Worm (Caenorhabditis elegans) whole organism, L2 larva: ENCODE measurements around the gene frm-7.

ENCODE experiments used
- C34F6.9 ChIP-seq: fragments of 150-350 bp; optimal IDR thresholded peaks from 2 replicates; lab custom pipeline; 2014; ENCODE audit warnings: missing biosample characterization, missing genetic modification characterization
- F13H6.1 ChIP-seq: sonication (generic microtip); optimal IDR thresholded peaks from 2 replicates; lab custom pipeline; 2016; ENCODE audit warnings: missing genetic modification characterization, missing compliant biosample characterization
- R02D3.7 ChIP-seq: fragments of 150-350 bp; optimal IDR thresholded peaks from 2 replicates; lab custom pipeline; 2014; ENCODE audit warnings: missing biosample characterization, missing genetic modification characterization
- Y55F3AM.14 ChIP-seq: fragments of 200-800 bp; sonication (Bioruptor generic); optimal IDR thresholded peaks from 2 replicates; lab custom pipeline; 2018; ENCODE audit warnings: mild to moderate bottlenecking, missing genetic modification characterization, missing compliant biosample characterization
- ZK546.5 ChIP-seq: sonication (generic microtip); optimal IDR thresholded peaks from 2 replicates; lab custom pipeline; 2017; ENCODE audit warnings: missing biosample characterization, missing genetic modification characterization
- alr-1 ChIP-seq: fragments of 150-350 bp; optimal IDR thresholded peaks from 2 replicates; lab custom pipeline; 2014; ENCODE audit warnings: missing biosample characterization, missing genetic modification characterization
- aly-2 ChIP-seq: fragments of 150-350 bp; optimal IDR thresholded peaks from 2 replicates; lab custom pipeline; 2014; ENCODE audit warnings: missing biosample characterization, missing genetic modification characterization
- ama-1 ChIP-seq: fragments of 150-350 bp; optimal IDR thresholded peaks from 2 replicates; lab custom pipeline; 2018; ENCODE audit warnings: inconsistent platforms
- blmp-1 ChIP-seq: sonication (generic microtip); optimal IDR thresholded peaks from 2 replicates; lab custom pipeline; 2017; ENCODE audit warnings: missing genetic modification characterization, mild to moderate bottlenecking, missing compliant biosample characterization, antibody characterized with exemption, moderate library complexity; ENCODE audit not compliant: insufficient read depth
- ceh-16 ChIP-seq: fragments of 150-350 bp; optimal IDR thresholded peaks from 2 replicates; lab custom pipeline; 2014; ENCODE audit warnings: missing biosample characterization, missing genetic modification characterization
- ceh-82 ChIP-seq: fragments of 150-350 bp; optimal IDR thresholded peaks from 2 replicates; lab custom pipeline; 2014; ENCODE audit warnings: missing biosample characterization, missing genetic modification characterization
- crh-2 ChIP-seq: sonication (generic microtip); optimal IDR thresholded peaks from 2 replicates; lab custom pipeline; 2017; ENCODE audit warnings: missing biosample characterization, missing genetic modification characterization
- dmd-4 ChIP-seq: sonication (generic microtip); optimal IDR thresholded peaks from 2 replicates; lab custom pipeline; 2017; ENCODE audit warnings: missing biosample characterization, missing genetic modification characterization
- egl-27 ChIP-seq: sonication (generic microtip); optimal IDR thresholded peaks from 3 replicates; lab custom pipeline; 2017; ENCODE audit warnings: missing biosample characterization, missing genetic modification reagents, missing genetic modification characterization
- elt-1 ChIP-seq: fragments of 150-350 bp; optimal IDR thresholded peaks from 2 replicates; lab custom pipeline; 2014; ENCODE audit warnings: missing biosample characterization, missing genetic modification characterization
- elt-3 ChIP-seq: sonication (generic microtip); optimal IDR thresholded peaks from 2 replicates; lab custom pipeline; 2017; ENCODE audit warnings: missing biosample characterization, missing genetic modification characterization
- fos-1 ChIP-seq: fragments of 150-350 bp; optimal IDR thresholded peaks from 2 replicates; lab custom pipeline; 2014; ENCODE audit warnings: missing biosample characterization, missing genetic modification characterization
- gmeb-1 ChIP-seq: fragments of 150-350 bp; optimal IDR thresholded peaks from 2 replicates; lab custom pipeline; 2014; ENCODE audit warnings: missing biosample characterization, missing genetic modification characterization
- lin-11 ChIP-seq: fragments of 150-350 bp; sonication (generic microtip); optimal IDR thresholded peaks from 2 replicates; lab custom pipeline; 2014; ENCODE audit warnings: missing biosample characterization, missing genetic modification characterization, inconsistent platforms, mixed read lengths
- lin-39 ChIP-seq: fragments of 150-350 bp; optimal IDR thresholded peaks from 2 replicates; lab custom pipeline; 2014; ENCODE audit warnings: missing biosample characterization, missing genetic modification reagents, missing genetic modification characterization
- lsy-2 ChIP-seq, 2 experiments: fragments of 150-350 bp in 1 of 2; sonication (generic microtip) in 1 of 2; optimal IDR thresholded peaks; 2 replicates each; lab custom pipeline; 2014 to 2017; ENCODE audit warnings: missing biosample characterization in 2 of 2, missing genetic modification characterization in 2 of 2
- mab-5 ChIP-seq: fragments of 150-350 bp; optimal IDR thresholded peaks from 2 replicates; lab custom pipeline; 2014; ENCODE audit warnings: missing biosample characterization, missing genetic modification characterization
- mbf-1 ChIP-seq: sonication (generic microtip); optimal IDR thresholded peaks from 2 replicates; lab custom pipeline; 2017; ENCODE audit warnings: missing biosample characterization, missing genetic modification characterization
- mdl-1 ChIP-seq, 2 experiments: fragments of 150-350 bp in 1 of 2; sonication (generic microtip) in 1 of 2; optimal IDR thresholded peaks; 2 replicates each; lab custom pipeline; 2017; ENCODE audit warnings: missing biosample characterization in 2 of 2, missing genetic modification characterization in 2 of 2
- nhr-10 ChIP-seq: sonication (generic microtip); optimal IDR thresholded peaks from 2 replicates; lab custom pipeline; 2017; ENCODE audit warnings: missing biosample characterization, missing genetic modification characterization
- nhr-11 ChIP-seq: fragments of 150-350 bp; optimal IDR thresholded peaks from 2 replicates; lab custom pipeline; 2014; ENCODE audit warnings: missing biosample characterization, missing genetic modification characterization
- nhr-12 ChIP-seq: fragments of 150-350 bp; optimal IDR thresholded peaks from 2 replicates; lab custom pipeline; 2014; ENCODE audit warnings: missing biosample characterization, missing genetic modification characterization
- nhr-129 ChIP-seq: fragments of 150-350 bp; optimal IDR thresholded peaks from 2 replicates; lab custom pipeline; 2014; ENCODE audit warnings: missing biosample characterization, missing genetic modification characterization
- nhr-21 ChIP-seq: fragments of 150-350 bp; optimal IDR thresholded peaks from 2 replicates; lab custom pipeline; 2014; ENCODE audit warnings: missing biosample characterization, missing genetic modification characterization
- nhr-23 ChIP-seq: fragments of 150-350 bp; optimal IDR thresholded peaks from 2 replicates; lab custom pipeline; 2014; ENCODE audit warnings: missing biosample characterization, missing genetic modification reagents, missing genetic modification characterization
- nhr-237 ChIP-seq: fragments of 150-350 bp; optimal IDR thresholded peaks from 2 replicates; lab custom pipeline; 2014; ENCODE audit warnings: missing biosample characterization, missing genetic modification characterization
- nhr-25 ChIP-seq: fragments of 150-350 bp; sonication (generic microtip); optimal IDR thresholded peaks from 3 replicates; lab custom pipeline; 2014; ENCODE audit warnings: missing biosample characterization, missing genetic modification characterization
- nhr-6 ChIP-seq: fragments of 150-350 bp; optimal IDR thresholded peaks from 2 replicates; lab custom pipeline; 2014; ENCODE audit warnings: missing biosample characterization, missing genetic modification characterization
- nhr-77 ChIP-seq: fragments of 150-350 bp; optimal IDR thresholded peaks from 2 replicates; lab custom pipeline; 2014; ENCODE audit warnings: missing biosample characterization, missing genetic modification characterization
- peb-1 ChIP-seq: fragments of 150-350 bp; optimal IDR thresholded peaks from 2 replicates; lab custom pipeline; 2014; ENCODE audit warnings: missing biosample characterization, missing genetic modification characterization
- sem-4 ChIP-seq: fragments of 150-350 bp; optimal IDR thresholded peaks from 2 replicates; lab custom pipeline; 2014; ENCODE audit warnings: missing biosample characterization, missing genetic modification reagents, missing genetic modification characterization
- skn-1 ChIP-seq: sonication (generic microtip); optimal IDR thresholded peaks from 2 replicates; lab custom pipeline; 2017; ENCODE audit warnings: missing biosample characterization, missing genetic modification characterization
- sma-3 ChIP-seq: sonication (generic microtip); optimal IDR thresholded peaks from 2 replicates; lab custom pipeline; 2016; ENCODE audit warnings: missing genetic modification reagents, missing genetic modification characterization, missing compliant biosample characterization
- sma-9 ChIP-seq, 2 experiments: fragments of 150-350 bp in 1 of 2; sonication (generic microtip) in 1 of 2; optimal IDR thresholded peaks; 2 replicates each; lab custom pipeline; 2014 to 2016; ENCODE audit warnings: missing genetic modification characterization in 2 of 2, mild to moderate bottlenecking in 1 of 2, missing biosample characterization in 1 of 2, missing compliant biosample characterization in 1 of 2, missing genetic modification reagents in 1 of 2, moderate library complexity in 1 of 2
- snpc-4 ChIP-seq: fragments of 150-350 bp; optimal IDR thresholded peaks from 2 replicates; lab custom pipeline; 2014; ENCODE audit warnings: missing biosample characterization, missing genetic modification characterization
- unc-39 ChIP-seq: fragments of 150-350 bp; optimal IDR thresholded peaks from 2 replicates; lab custom pipeline; 2014; ENCODE audit warnings: missing biosample characterization, missing genetic modification characterization
- unc-55 ChIP-seq: fragments of 150-350 bp; sonication (generic microtip); optimal IDR thresholded peaks from 3 replicates; lab custom pipeline; 2014; ENCODE audit warnings: missing biosample characterization, missing genetic modification reagents, missing genetic modification characterization
- unc-62 ChIP-seq: fragments of 150-350 bp; optimal IDR thresholded peaks from 2 replicates; lab custom pipeline; 2014; ENCODE audit warnings: missing biosample characterization, missing genetic modification reagents, missing genetic modification characterization
- ztf-1 ChIP-seq: fragments of 200-800 bp; sonication (Bioruptor generic); conservative IDR thresholded peaks from 2 replicates; pipeline ENCODE4 v1.3.6; 2022; ENCODE audit warnings: missing genetic modification characterization, missing compliant biosample characterization
- ztf-11 ChIP-seq: sonication (generic microtip); optimal IDR thresholded peaks from 2 replicates; lab custom pipeline; 2017; ENCODE audit warnings: missing biosample characterization, missing genetic modification characterization
- ztf-4 ChIP-seq: fragments of 150-350 bp; optimal IDR thresholded peaks from 2 replicates; lab custom pipeline; 2014; ENCODE audit warnings: missing biosample characterization, missing genetic modification characterization

The frm-7 gene

ce11 chrV:12300166-12300565 is 2.1 kb upstream of the frm-7 start:
- TF ChIP-seq lin-39, result no peak
- TF ChIP-seq peb-1 (tag; lab: Kevin White, UChicago), result no peak
- peak; percentile 86 for TF ChIP-seq sma-3
- TF ChIP-seq nhr-21 (tag; lab: Kevin White, UChicago), result peak; percentile 87
- peak; percentile 89 for TF ChIP-seq sma-9 (GFP tag; optimal IDR thresholded peaks at IDR 0.05; lab: Kevin White, UChicago)
- no peak for TF ChIP-seq sma-9 (tag; optimal IDR thresholded peaks at IDR 0.05; lab: Kevin White, UChicago)
- TF ChIP-seq unc-39, result no peak
- peak; percentile 75 for TF ChIP-seq egl-27 (tag; lab: Kevin White, UChicago)
- TF ChIP-seq gmeb-1, result peak; percentile 67
- TF ChIP-seq nhr-129, result peak; percentile 89
- peak; percentile 54 for TF ChIP-seq C34F6.9 (tag; lab: Kevin White, UChicago)
- no peak for TF ChIP-seq ztf-11 (tag; lab: Kevin White, UChicago)
- TF ChIP-seq mdl-1 (tag; optimal IDR thresholded peaks at IDR 0.05; lab: Kevin White, UChicago), result peak in 1 of 2 experiments; percentile 18
- peak; percentile 84 for TF ChIP-seq blmp-1 (tag; lab: Kevin White, UChicago)
- TF ChIP-seq fos-1 (tag; lab: Kevin White, UChicago), result peak; percentile 82
- TF ChIP-seq nhr-25 (tag; lab: Kevin White, UChicago), result peak; percentile 88
- TF ChIP-seq lin-11 (tag; lab: Kevin White, UChicago), result no peak
- peak; percentile 1 for TF ChIP-seq snpc-4
- TF ChIP-seq crh-2, result peak; percentile 80
- TF ChIP-seq F13H6.1, result peak; percentile 71
- TF ChIP-seq sem-4 (tag; lab: Kevin White, UChicago), result peak; percentile 64
- peak in 1 of 2 experiments; percentile 60 for TF ChIP-seq lsy-2 (tag; optimal IDR thresholded peaks at IDR 0.05; lab: Kevin White, UChicago)
- TF ChIP-seq dmd-4, result no peak

- TF ChIP-seq skn-1 (tag; lab: Kevin White, UChicago) (no peak), nhr-21 (tag; lab: Kevin White, UChicago) (peak; percentile 15), peb-1 (tag; lab: Kevin White, UChicago) (no peak), nhr-129 (no peak), nhr-25 (tag; lab: Kevin White, UChicago) (peak; percentile 69), ama-1 (lab: Kevin White, UChicago) (peak; percentile 15), crh-2 (peak; percentile 6), sma-3 (peak; percentile 37)
- TF ChIP-seq, all 48 proteins: peak for 5
Observed at ce11 chrV:12300780-12301460, 1.4 kb upstream of the frm-7 start.

ce11 chrV:12303453-12304077 is 1.3 kb downstream of the frm-7 start:
- TF ChIP-seq ceh-82 (tag; lab: Kevin White, UChicago), result peak; percentile 82
- peak; percentile 66 for TF ChIP-seq mab-5 (tag; lab: Kevin White, UChicago)
- TF ChIP-seq nhr-11, result peak; percentile 86
- no peak for TF ChIP-seq alr-1 (tag; lab: Kevin White, UChicago)
- TF ChIP-seq elt-1, result no peak
- TF ChIP-seq snpc-4, result peak; percentile 59
- TF ChIP-seq lin-11 (tag; lab: Kevin White, UChicago), result peak; percentile 76
- peak; percentile 96 for TF ChIP-seq Y55F3AM.14 (GFP tag; lab: Kevin White, UChicago)
- TF ChIP-seq aly-2 (tag; lab: Kevin White, UChicago), result no peak
- TF ChIP-seq nhr-237 (tag; lab: Kevin White, UChicago), result peak; percentile 57
- TF ChIP-seq mbf-1, result peak; percentile 51
- TF ChIP-seq ztf-11 (tag; lab: Kevin White, UChicago), result no peak
- TF ChIP-seq lsy-2 (tag; optimal IDR thresholded peaks at IDR 0.05; lab: Kevin White, UChicago), result peak; percentile 77 to 78
- TF ChIP-seq ZK546.5 (tag; lab: Kevin White, UChicago), result no peak
- TF ChIP-seq nhr-21 (tag; lab: Kevin White, UChicago), result peak; percentile 76
- TF ChIP-seq fos-1 (tag; lab: Kevin White, UChicago), result peak; percentile 59
- TF ChIP-seq nhr-77, result no peak
- peak; percentile 85 for TF ChIP-seq ceh-16 (tag; lab: Kevin White, UChicago)
- TF ChIP-seq skn-1 (tag; lab: Kevin White, UChicago), result no peak
- TF ChIP-seq lin-39, result no peak
- no peak for TF ChIP-seq nhr-12 (tag; lab: Kevin White, UChicago)
- peak; percentile 65 for TF ChIP-seq C34F6.9 (tag; lab: Kevin White, UChicago)
- TF ChIP-seq elt-3 (tag; lab: Kevin White, UChicago), result no peak
- peak; percentile 21 for TF ChIP-seq nhr-10 (tag; lab: Kevin White, UChicago)
- TF ChIP-seq mdl-1 (tag; optimal IDR thresholded peaks at IDR 0.05; lab: Kevin White, UChicago), result peak in 1 of 2 experiments; percentile 29
- peak; percentile 60 for TF ChIP-seq unc-62 (GFP tag; lab: Kevin White, UChicago)
- TF ChIP-seq nhr-25 (tag; lab: Kevin White, UChicago), result peak; percentile 74
- peak; percentile 41 for TF ChIP-seq blmp-1 (tag; lab: Kevin White, UChicago)
- peak; percentile 81 for TF ChIP-seq ztf-4 (tag; lab: Kevin White, UChicago)
- no peak for TF ChIP-seq R02D3.7 (tag; lab: Kevin White, UChicago)
- 0 out of 2 replicates have a peak, but pooled peaks have one; percentile 87 for TF ChIP-seq ztf-1 (GFP tag; lab: Robert Waterston, UW)
- TF ChIP-seq crh-2, result peak; percentile 70
- no peak for TF ChIP-seq nhr-6
- TF ChIP-seq unc-55 (GFP tag; lab: Kevin White, UChicago), result peak; percentile 72
- TF ChIP-seq nhr-23 (tag; lab: Kevin White, UChicago), result no peak
- TF ChIP-seq sma-3, result peak; percentile 87
